Worm (Caenorhabditis elegans): ENCODE data around the gene pals-19.

Gene pals-19

DNA sequence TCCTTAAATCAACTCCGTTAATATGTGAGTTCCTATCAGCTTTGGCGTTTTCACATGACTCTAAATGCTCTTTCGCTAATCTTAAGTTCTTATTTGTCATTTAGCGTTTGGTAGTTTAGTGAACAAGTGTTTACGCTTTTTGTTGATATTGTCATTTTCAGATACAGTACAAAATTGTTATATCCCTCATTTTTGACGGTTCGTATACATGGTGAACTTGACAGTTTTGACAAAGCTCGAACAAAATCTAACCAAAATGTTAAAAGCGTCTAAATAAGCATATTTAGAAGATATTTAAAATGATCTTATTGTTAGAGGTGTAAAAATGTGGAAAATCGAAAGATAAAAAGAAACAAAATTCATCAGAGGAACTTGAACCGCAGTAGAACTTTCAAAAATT lies 18.3 kb upstream of the pals-19 start:
- TF ChIP-seq cey-2 (tag; optimal IDR thresholded peaks at IDR 0.05; ENCODE audit: borderline replicate concordance, insufficient read depth) (no peak), aha-1 (tag) (peak; percentile 90), dmd-6 (GFP tag; IDR thresholded peaks at IDR 0.05) (no peak), nhr-77 (tag; optimal IDR thresholded peaks at IDR 0.05) (no peak)

DNA sequence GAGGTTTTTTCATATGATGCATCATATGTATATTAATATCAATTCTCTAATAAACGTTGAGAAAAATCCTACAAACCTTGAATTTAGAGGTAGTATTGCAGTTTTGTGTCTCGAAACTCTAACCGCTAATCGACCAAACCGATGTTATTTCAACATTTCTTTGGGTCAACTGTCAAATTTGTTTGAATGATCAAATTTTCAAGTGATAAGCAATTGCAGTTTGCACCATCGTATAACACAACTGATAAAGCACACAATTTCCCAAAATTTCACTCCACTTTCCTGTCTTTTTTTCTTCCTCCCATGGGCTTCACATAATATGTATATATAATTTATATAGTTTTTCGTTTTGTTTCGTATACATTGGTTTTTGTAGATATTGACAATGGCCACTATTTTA lies 17.6 kb upstream of the pals-19 start, which contains the start of the genes fbxa-138 and Y82E9BR.5:
Gene fbxa-138, minus strand, starts transcription at position 161 of the 400 bp plus-strand sequence.
Gene Y82E9BR.5, plus strand, starts transcription at position 279 of the 400 bp plus-strand sequence.
- TF ChIP-seq lir-3 (tag; optimal IDR thresholded peaks at IDR 0.05) = no peak
- TF ChIP-seq pqm-1 (tag; optimal IDR thresholded peaks at IDR 0.05) = peak; percentile 88
- no peak for TF ChIP-seq lin-15B (tag; optimal IDR thresholded peaks at IDR 0.05)
- peak; percentile 94 for TF ChIP-seq nhr-28 (tag; optimal IDR thresholded peaks at IDR 0.05)
- no peak for TF ChIP-seq T20F7.1 (GFP tag; optimal IDR thresholded peaks at IDR 0.05)
- peak; percentile 49 for TF ChIP-seq hlh-11 (tag; optimal IDR thresholded peaks at IDR 0.05)
- TF ChIP-seq dmd-6 (GFP tag; IDR thresholded peaks at IDR 0.05) = peak; percentile 80
- no peak for TF ChIP-seq F49E8.2 (tag; optimal IDR thresholded peaks at IDR 0.05; ENCODE audit: borderline replicate concordance)
- TF ChIP-seq daf-16 (GFP tag; optimal IDR thresholded peaks at IDR 0.05) = no peak
- TF ChIP-seq daf-16 (tag; optimal IDR thresholded peaks at IDR 0.05) = peak; percentile 43
- peak; percentile 32 for TF ChIP-seq nhr-77 (tag; optimal IDR thresholded peaks at IDR 0.05)

- no peak for TF ChIP-seq zfp-3 (GFP tag; conservative IDR thresholded peaks at IDR 0.05)
- TF ChIP-seq jun-1 (tag; optimal IDR thresholded peaks at IDR 0.05) = no peak
- peak; percentile 53 for TF ChIP-seq dmd-6 (GFP tag; IDR thresholded peaks at IDR 0.05)
- no peak for TF ChIP-seq fkh-10 (GFP tag; optimal IDR thresholded peaks at IDR 0.05)
- no peak for TF ChIP-seq sdz-12 (GFP tag; optimal IDR thresholded peaks at IDR 0.05)
- no peak for TF ChIP-seq aha-1 (tag)
- TF ChIP-seq ZK546.5 (tag; optimal IDR thresholded peaks at IDR 0.05) = no peak
- TF ChIP-seq rbr-2 (tag; optimal IDR thresholded peaks at IDR 0.05) = no peak
- no peak for TF ChIP-seq daf-8 (GFP tag; IDR thresholded peaks at IDR 0.05)
- TF ChIP-seq lin-39 (tag; optimal IDR thresholded peaks at IDR 0.05) = no peak
- TF ChIP-seq madf-5 (GFP tag; IDR thresholded peaks at IDR 0.05) = no peak
- TF ChIP-seq attf-4 (tag; optimal IDR thresholded peaks at IDR 0.05) = no peak
- no peak for TF ChIP-seq daf-16 (GFP tag; optimal IDR thresholded peaks at IDR 0.05)
- TF ChIP-seq daf-16 (tag; optimal IDR thresholded peaks at IDR 0.05) = peak; percentile 39
- TF ChIP-seq hlh-11 (tag; optimal IDR thresholded peaks at IDR 0.05) = peak; percentile 22
- no peak for TF ChIP-seq egl-27 (tag; optimal IDR thresholded peaks at IDR 0.05)
- no peak for TF ChIP-seq T20F7.1 (GFP tag; optimal IDR thresholded peaks at IDR 0.05)
- TF ChIP-seq Y75B8A.6 (GFP tag; IDR thresholded peaks at IDR 0.05) = no peak
- no peak for TF ChIP-seq nhr-42 (GFP tag; IDR thresholded peaks at IDR 0.05)
- TF ChIP-seq pqm-1 (tag; optimal IDR thresholded peaks at IDR 0.05) = peak; percentile 54
- TF ChIP-seq arid-1 (GFP tag; conservative IDR thresholded peaks at IDR 0.05) = no peak
- no peak for TF ChIP-seq nhr-10 (tag; optimal IDR thresholded peaks at IDR 0.05)
- TF ChIP-seq nhr-41 (GFP tag; IDR thresholded peaks at IDR 0.05) = no peak
- no peak for TF ChIP-seq mxl-2 (GFP tag; conservative IDR thresholded peaks at IDR 0.05)
- no peak for TF ChIP-seq dve-1 (tag; optimal IDR thresholded peaks at IDR 0.05; ENCODE audit: insufficient read depth)
- TF ChIP-seq nhr-28 (tag; optimal IDR thresholded peaks at IDR 0.05) = peak; percentile 50
- TF ChIP-seq dmd-9 (GFP tag; IDR thresholded peaks at IDR 0.05) = no peak
- no peak for TF ChIP-seq spr-1 (tag; optimal IDR thresholded peaks at IDR 0.05)
Measured at ce11 chrIII:1384694-1385093, 17.0 kb upstream of the pals-19 start.

DNA sequence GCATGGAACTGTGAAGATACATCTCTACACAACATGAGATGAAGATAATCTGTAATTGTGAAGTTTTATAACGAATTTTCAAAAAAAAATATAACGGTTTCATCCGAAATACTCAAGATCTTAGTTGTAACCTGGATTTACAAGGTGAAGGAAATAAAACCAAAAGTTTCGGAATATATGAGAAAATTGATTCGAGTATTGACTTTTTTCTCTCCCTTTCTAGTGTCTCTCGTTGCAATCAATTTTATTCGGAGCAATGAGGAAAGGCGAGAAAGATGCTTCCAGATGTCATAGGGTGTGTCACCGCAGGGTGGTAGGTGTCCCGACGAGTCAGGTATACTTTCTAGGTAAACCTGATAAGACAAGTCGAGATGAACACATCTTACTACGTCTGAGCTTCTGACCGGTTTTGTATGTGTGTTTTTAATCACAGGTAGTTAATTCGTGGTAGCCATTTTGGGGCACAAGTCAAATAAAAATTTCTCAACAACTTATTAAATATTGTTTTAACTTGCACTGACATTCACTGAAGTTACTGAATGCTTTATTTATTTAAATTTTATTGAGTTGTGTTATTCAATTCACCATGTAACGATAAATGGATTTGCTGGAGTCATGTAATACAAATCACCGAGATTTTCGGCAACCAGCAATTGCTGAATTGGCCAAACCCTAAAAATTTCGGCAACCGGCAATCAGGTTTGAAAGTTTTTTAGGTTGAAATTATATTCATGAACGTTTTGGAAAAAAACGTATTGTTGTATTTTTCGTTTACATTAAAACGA lies 13.3 kb upstream of the pals-19 start, which contains the start of gene pals-20:
Gene pals-20, minus strand, starts transcription at position 51 of the 785 bp plus-strand sequence.
- TF ChIP-seq cey-2 (tag; optimal IDR thresholded peaks at IDR 0.05; ENCODE audit: borderline replicate concordance, insufficient read depth) (no peak), hlh-11 (tag; optimal IDR thresholded peaks at IDR 0.05) (peak; percentile 55), daf-16 (GFP tag; optimal IDR thresholded peaks at IDR 0.05) (no peak), daf-16 (tag; optimal IDR thresholded peaks at IDR 0.05) (peak; percentile 59), pqm-1 (tag; optimal IDR thresholded peaks at IDR 0.05) (peak; percentile 1), ceh-44 (GFP tag; IDR thresholded peaks at IDR 0.05) (no peak), ceh-82 (tag; optimal IDR thresholded peaks at IDR 0.05) (no peak), jun-1 (tag; optimal IDR thresholded peaks at IDR 0.05) (no peak), mep-1 (tag; optimal IDR thresholded peaks at IDR 0.05) (no peak), zip-2 (tag; optimal IDR thresholded peaks at IDR 0.05) (no peak), dmd-8 (GFP tag; IDR thresholded peaks at IDR 0.05) (no peak), dve-1 (tag; optimal IDR thresholded peaks at IDR 0.05; ENCODE audit: insufficient read depth) (peak; percentile 70), Y105C5A.15 (GFP tag; IDR thresholded peaks at IDR 0.05) (no peak), unc-62 (GFP tag; optimal IDR thresholded peaks at IDR 0.05 in 1 of 2) (peak in 1 of 2 experiments; percentile 82), unc-62 (tag; optimal IDR thresholded peaks at IDR 0.05) (no peak), nhr-28 (tag; optimal IDR thresholded peaks at IDR 0.05) (peak; percentile 23), pha-4 (GFP tag; IDR thresholded peaks at IDR 0.05) (no peak), pha-4 (tag; optimal IDR thresholded peaks at IDR 0.05) (no peak), hlh-30 (tag; optimal IDR thresholded peaks at IDR 0.05; ENCODE audit: insufficient read depth) (peak; percentile 26), dmd-6 (GFP tag; IDR thresholded peaks at IDR 0.05) (peak; percentile 34; the same call in 1 of the 2 replicates)
